Fruit fly (Drosophila melanogaster): ENCODE measurements around the gene tow.

DNA sequence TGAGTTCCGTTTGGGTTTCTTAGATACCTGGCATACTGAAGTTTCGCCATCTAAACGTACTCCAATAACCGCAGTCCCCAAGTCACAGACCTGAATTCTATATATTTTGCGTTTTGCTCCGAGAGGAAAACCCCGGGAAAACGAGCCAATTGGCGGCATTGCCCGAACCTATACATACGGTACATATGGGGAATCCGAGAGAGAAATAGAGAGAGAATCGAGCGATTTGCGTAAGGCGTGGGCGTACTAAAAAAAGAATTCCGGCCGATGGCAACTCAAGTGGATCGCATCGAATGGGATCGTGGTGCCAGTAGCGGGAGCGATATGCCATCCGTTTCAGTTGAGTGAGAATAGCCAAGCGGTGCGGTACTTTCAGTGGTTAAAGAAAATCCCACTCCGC, 47.6 kb downstream of the tow start, which contains the start of gene bin:
- TF ChIP-seq amos (GFP tag; IDR thresholded peaks at IDR 0.05; ENCODE audit: partially characterized antibody) (no peak), CG2875 (GFP tag; optimal IDR thresholded peaks at IDR 0.05) (no peak), CrebB (tag; optimal IDR thresholded peaks at IDR 0.05) (no peak), zen2 (GFP tag; IDR thresholded peaks at IDR 0.05; ENCODE audit: partially characterized antibody) (no peak), Rx (GFP tag; IDR thresholded peaks at IDR 0.05) (no peak), fru (optimal IDR thresholded peaks at IDR 0.05) (no peak), Usf (GFP tag; optimal IDR thresholded peaks at IDR 0.05) (no peak), schlank (tag; optimal IDR thresholded peaks at IDR 0.05) (no peak), toy (GFP tag; IDR thresholded peaks at IDR 0.05) (no peak), Asciz (GFP tag; optimal IDR thresholded peaks at IDR 0.05) (no peak), CG4328 (GFP tag; optimal IDR thresholded peaks at IDR 0.05) (no peak), CG12155 (GFP tag; optimal IDR thresholded peaks at IDR 0.05) (no peak), Adf1 (GFP tag; IDR thresholded peaks at IDR 0.05) (no peak), CG34224 (GFP tag; IDR thresholded peaks at IDR 0.05; ENCODE audit: partially characterized antibody) (no peak)
